Worm (Caenorhabditis elegans) whole organism, midembryonic: ENCODE results near the gene ZK177.2.

Source experiments
- flt-1 ChIP-seq: fragments of 200-800 bp; sonication (Bioruptor generic); IDR thresholded peaks from 2 replicates; pipeline ENCODE4 v1.3.6; 2022; ENCODE audit warnings: missing genetic modification characterization, missing compliant biosample characterization
- tab-1 ChIP-seq: fragments of 200-800 bp; sonication (Bioruptor generic); IDR thresholded peaks from 2 replicates; pipeline ENCODE4 v1.3.6; 2022; ENCODE audit warnings: missing genetic modification characterization, missing compliant biosample characterization
- ztf-23 ChIP-seq: fragments of 200-800 bp; sonication (Bioruptor generic); IDR thresholded peaks from 2 replicates; pipeline ENCODE4 v1.3.6; 2022; ENCODE audit warnings: missing genetic modification reagents, missing genetic modification characterization, missing compliant biosample characterization

- TF ChIP-seq tab-1: no peak
- TF ChIP-seq ztf-23 (GFP tag; lab: Robert Waterston, UW): no peak
- no peak for TF ChIP-seq flt-1
Observed at ce11 chrII:5554788-5555187, 35.8 kb downstream of the ZK177.2 start.
